Fruit fly (Drosophila melanogaster) whole organism, embryonic: ENCODE results near the gene CG43346.

Source experiments
- ATbp ChIP-seq: fragments of 200-800 bp; sonication (Bioruptor generic); optimal IDR thresholded peaks from 2 replicates; lab custom pipeline; 2017; ENCODE audit warnings: missing biosample characterization, mild to moderate bottlenecking, missing genetic modification characterization, missing genetic modification reagents
- Abd-B ChIP-seq: fragments of 200-800 bp; sonication (Bioruptor generic); optimal IDR thresholded peaks from 2 replicates; lab custom pipeline; 2018; ENCODE audit warnings: missing biosample characterization, mild to moderate bottlenecking, missing genetic modification characterization, moderate library complexity
- Aef1 ChIP-seq: fragments of 200-800 bp; sonication (Bioruptor generic); IDR thresholded peaks from 3 replicates; pipeline ENCODE4 v1.3.6; 2022; ENCODE audit warnings: missing biosample characterization, missing genetic modification characterization
- CG11093 ChIP-seq: fragments of 200-800 bp; sonication (Bioruptor generic); IDR thresholded peaks from 3 replicates; pipeline ENCODE4 v1.3.6; 2022; ENCODE audit warnings: missing biosample characterization, missing genetic modification characterization
- CG11456 ChIP-seq: fragments of 200-800 bp; sonication (Bioruptor generic); IDR thresholded peaks from 3 replicates; pipeline ENCODE4 v1.3.6; 2022; ENCODE audit warnings: missing biosample characterization, missing genetic modification characterization
- CG15601 ChIP-seq: fragments of 200-800 bp; sonication (Bioruptor generic); optimal IDR thresholded peaks from 3 replicates; lab custom pipeline; 2019; ENCODE audit warnings: missing biosample characterization, mild to moderate bottlenecking, missing genetic modification characterization, moderate library complexity
- CG1647 ChIP-seq: fragments of 200-800 bp; sonication (Bioruptor generic); optimal IDR thresholded peaks from 3 replicates; lab custom pipeline; 2016; ENCODE audit warnings: missing biosample characterization, missing genetic modification characterization
- CG17802 ChIP-seq: fragments of 200-800 bp; sonication (Bioruptor generic); optimal IDR thresholded peaks from 2 replicates; lab custom pipeline; 2018; ENCODE audit warnings: missing biosample characterization, mild to moderate bottlenecking, missing genetic modification characterization, moderate library complexity
- CG17829 ChIP-seq: fragments of 200-800 bp; optimal IDR thresholded peaks from 2 replicates; lab custom pipeline; 2019; ENCODE audit warnings: missing biosample characterization, mild to moderate bottlenecking, missing genetic modification characterization, moderate library complexity
- CG18262 ChIP-seq: fragments of 200-800 bp; optimal IDR thresholded peaks from 3 replicates; lab custom pipeline; 2019; ENCODE audit warnings: missing biosample characterization, mild to moderate bottlenecking, missing genetic modification characterization, moderate library complexity
- CG18764 ChIP-seq: fragments of 200-800 bp; sonication (Bioruptor generic); optimal IDR thresholded peaks from 3 replicates; lab custom pipeline; 2016; ENCODE audit warnings: missing biosample characterization, missing genetic modification characterization
- CG2889 ChIP-seq: fragments of 200-800 bp; sonication (Bioruptor generic); IDR thresholded peaks from 3 replicates; pipeline ENCODE4 v1.3.6; 2022; ENCODE audit warnings: missing biosample characterization, missing genetic modification characterization
- CG3838 ChIP-seq: fragments of 200-800 bp; sonication (Bioruptor generic); optimal IDR thresholded peaks from 3 replicates; lab custom pipeline; 2016; ENCODE audit warnings: missing biosample characterization, missing genetic modification characterization
- CG4360 ChIP-seq: fragments of 200-800 bp; sonication (Bioruptor generic); IDR thresholded peaks from 2 replicates; pipeline ENCODE4 v1.3.6; 2022; ENCODE audit warnings: missing biosample characterization, missing genetic modification characterization
- CG6272 ChIP-seq: fragments of 200-800 bp; sonication (Bioruptor generic); IDR thresholded peaks from 2 replicates; pipeline ENCODE4 v1.3.6; 2022; ENCODE audit warnings: missing biosample characterization, missing genetic modification characterization
- CG6654 ChIP-seq: fragments of 200-800 bp; sonication (Bioruptor generic); optimal IDR thresholded peaks from 2 replicates; lab custom pipeline; 2017; ENCODE audit warnings: missing biosample characterization, mild to moderate bottlenecking, missing genetic modification characterization
- CG6854 ChIP-seq: fragments of 200-800 bp; sonication (Bioruptor generic); optimal IDR thresholded peaks from 3 replicates; lab custom pipeline; 2017; ENCODE audit warnings: missing biosample characterization, mild to moderate bottlenecking, missing genetic modification characterization
- CG7786 ChIP-seq: fragments of 200-800 bp; sonication (Bioruptor generic); optimal IDR thresholded peaks from 2 replicates; lab custom pipeline; 2016; ENCODE audit warnings: missing biosample characterization, missing genetic modification characterization
- CG7928 ChIP-seq: fragments of 200-800 bp; sonication (Bioruptor generic); optimal IDR thresholded peaks from 2 replicates; lab custom pipeline; 2017; ENCODE audit warnings: missing biosample characterization, mild to moderate bottlenecking, missing genetic modification characterization
- CG8089 ChIP-seq: fragments of 200-800 bp; sonication (Bioruptor generic); optimal IDR thresholded peaks from 3 replicates; lab custom pipeline; 2016; ENCODE audit warnings: missing biosample characterization, missing genetic modification characterization
- CG8290 ChIP-seq, 3 experiments: fragments of 200-800 bp; sonication (Bioruptor generic); optimal IDR thresholded peaks; 2 replicates each; lab custom pipeline; 2016 to 2019; ENCODE audit warnings: missing biosample characterization in 3 of 3, missing genetic modification characterization in 3 of 3, mild to moderate bottlenecking in 2 of 3, moderate library complexity in 1 of 3
- CG9437 ChIP-seq: fragments of 200-800 bp; sonication (Bioruptor generic); optimal IDR thresholded peaks from 2 replicates; lab custom pipeline; 2018; ENCODE audit warnings: missing biosample characterization, mild to moderate bottlenecking, missing genetic modification characterization
- CkIIα-i1 ChIP-seq: fragments of 200-800 bp; sonication (Bioruptor generic); IDR thresholded peaks from 2 replicates; pipeline ENCODE4 v1.3.6; 2022; ENCODE audit warnings: missing biosample characterization, missing genetic modification characterization
- E2f2 ChIP-seq: fragments of 200-800 bp; sonication (Bioruptor generic); IDR thresholded peaks from 2 replicates; pipeline ENCODE4 v1.3.6; 2022; ENCODE audit warnings: missing biosample characterization, missing genetic modification characterization
- H2.0 ChIP-seq: fragments of 200-800 bp; sonication (Bioruptor generic); IDR thresholded peaks from 2 replicates; pipeline ENCODE4 v1.3.6; 2022; ENCODE audit warnings: missing biosample characterization, missing genetic modification characterization
- HLH54F ChIP-seq: fragments of 200-800 bp; sonication (Bioruptor generic); optimal IDR thresholded peaks from 3 replicates; lab custom pipeline; 2016; ENCODE audit warnings: missing biosample characterization, missing genetic modification characterization
- Hr3 ChIP-seq: fragments of 200-800 bp; sonication (Bioruptor generic); optimal IDR thresholded peaks from 3 replicates; lab custom pipeline; 2016; ENCODE audit warnings: missing biosample characterization, missing genetic modification characterization
- Med ChIP-seq: fragments of 200-800 bp; sonication (Bioruptor generic); peaks from one replicate; lab custom pipeline; 2016; ENCODE audit warnings: missing biosample characterization, missing genetic modification characterization, mild to moderate bottlenecking, inconsistent platforms, moderate library complexity
- NK7.1 ChIP-seq: fragments of 200-800 bp; sonication (Bioruptor generic); optimal IDR thresholded peaks from 3 replicates; lab custom pipeline; 2016; ENCODE audit warnings: missing biosample characterization, missing genetic modification characterization
- Ptx1 ChIP-seq: fragments of 200-800 bp; sonication (Bioruptor generic); IDR thresholded peaks from 2 replicates; pipeline ENCODE4 v1.3.6; 2022; ENCODE audit warnings: missing biosample characterization, missing genetic modification characterization
- Scr ChIP-seq: fragments of 200-800 bp; sonication (Bioruptor generic); IDR thresholded peaks from 2 replicates; pipeline ENCODE4 v1.3.6; 2022; ENCODE audit warnings: missing biosample characterization, missing genetic modification characterization; ENCODE audit not compliant: partially characterized antibody
- Tbp ChIP-seq: fragments of >200 bp; optimal IDR thresholded peaks from 2 replicates; lab custom pipeline; 2018; ENCODE audit warnings: missing biosample characterization, missing genetic modification characterization
- amos ChIP-seq: fragments of 200-800 bp; sonication (Bioruptor generic); IDR thresholded peaks from 2 replicates; pipeline ENCODE4 v1.3.6; 2022; ENCODE audit warnings: missing biosample characterization, missing genetic modification characterization; ENCODE audit not compliant: partially characterized antibody
- ara ChIP-seq: fragments of 200-800 bp; sonication (Bioruptor generic); IDR thresholded peaks from 2 replicates; pipeline ENCODE4 v1.3.6; 2022; ENCODE audit warnings: missing biosample characterization, missing genetic modification characterization
- chinmo ChIP-seq: fragments of 200-800 bp; sonication (Bioruptor generic); IDR thresholded peaks from 4 replicates; pipeline ENCODE4 v1.3.6; 2022; ENCODE audit warnings: missing biosample characterization, missing genetic modification characterization; ENCODE audit not compliant: partially characterized antibody
- corto ChIP-seq: fragments of 200-800 bp; sonication (Bioruptor generic); optimal IDR thresholded peaks from 2 replicates; lab custom pipeline; 2016; ENCODE audit warnings: missing biosample characterization, mild to moderate bottlenecking, missing genetic modification characterization, moderate library complexity
- crol ChIP-seq: fragments of 200-800 bp; sonication (Bioruptor generic); IDR thresholded peaks from 2 replicates; pipeline ENCODE4 v1.3.6; 2022; ENCODE audit warnings: missing biosample characterization, missing genetic modification characterization
- dmrt99B ChIP-seq: fragments of 200-800 bp; sonication (Bioruptor generic); optimal IDR thresholded peaks from 2 replicates; lab custom pipeline; 2018; ENCODE audit warnings: missing biosample characterization, mild to moderate bottlenecking, missing genetic modification characterization, moderate library complexity
- ems ChIP-seq: fragments of 200-800 bp; sonication (Bioruptor generic); optimal IDR thresholded peaks from 3 replicates; lab custom pipeline; 2016; ENCODE audit warnings: missing biosample characterization, missing genetic modification characterization
- gem ChIP-seq: fragments of 200-800 bp; sonication (Bioruptor generic); optimal IDR thresholded peaks from 2 replicates; lab custom pipeline; 2019; ENCODE audit warnings: missing biosample characterization, mild to moderate bottlenecking, missing genetic modification characterization, moderate library complexity
- kni ChIP-seq: fragments of 200-800 bp; sonication (Bioruptor generic); optimal IDR thresholded peaks from 3 replicates; lab custom pipeline; 2017; ENCODE audit warnings: mild to moderate bottlenecking, missing biosample characterization, missing genetic modification reagents, missing genetic modification characterization
- nau ChIP-seq: fragments of 200-800 bp; sonication (Bioruptor generic); optimal IDR thresholded peaks from 3 replicates; lab custom pipeline; 2017; ENCODE audit warnings: missing biosample characterization, mild to moderate bottlenecking, missing genetic modification characterization, missing genetic modification reagents
- onecut ChIP-seq: fragments of 200-800 bp; sonication (Bioruptor generic); IDR thresholded peaks from 2 replicates; pipeline ENCODE4 v1.3.6; 2022; ENCODE audit warnings: missing biosample characterization, missing genetic modification characterization
- pfk ChIP-seq: fragments of 200-800 bp; sonication (Bioruptor generic); optimal IDR thresholded peaks from 2 replicates; lab custom pipeline; 2018; ENCODE audit warnings: missing biosample characterization, mild to moderate bottlenecking, missing genetic modification characterization, moderate library complexity
- sisA ChIP-seq: fragments of 200-800 bp; sonication (Bioruptor generic); IDR thresholded peaks from 2 replicates; pipeline ENCODE4 v1.3.6; 2022; ENCODE audit warnings: missing biosample characterization, missing genetic modification characterization
- stwl ChIP-seq: fragments of 200-800 bp; sonication (Bioruptor generic); optimal IDR thresholded peaks from 3 replicates; lab custom pipeline; 2018; ENCODE audit warnings: missing biosample characterization, mild to moderate bottlenecking, missing genetic modification characterization, moderate library complexity
- toy ChIP-seq: fragments of 200-800 bp; sonication (Bioruptor generic); IDR thresholded peaks from 2 replicates; pipeline ENCODE4 v1.3.6; 2022; ENCODE audit warnings: missing biosample characterization, missing genetic modification characterization
- ttk ChIP-seq: fragments of 200-800 bp; sonication (Bioruptor generic); IDR thresholded peaks from 2 replicates; pipeline ENCODE4 v2.1.2; 2022; ENCODE audit warnings: missing biosample characterization, missing genetic modification characterization
- zen ChIP-seq: fragments of 200-800 bp; sonication (Bioruptor generic); optimal IDR thresholded peaks from 3 replicates; lab custom pipeline; 2018; ENCODE audit warnings: missing biosample characterization, mild to moderate bottlenecking, missing genetic modification characterization, moderate library complexity

Gene CG43346

DNA sequence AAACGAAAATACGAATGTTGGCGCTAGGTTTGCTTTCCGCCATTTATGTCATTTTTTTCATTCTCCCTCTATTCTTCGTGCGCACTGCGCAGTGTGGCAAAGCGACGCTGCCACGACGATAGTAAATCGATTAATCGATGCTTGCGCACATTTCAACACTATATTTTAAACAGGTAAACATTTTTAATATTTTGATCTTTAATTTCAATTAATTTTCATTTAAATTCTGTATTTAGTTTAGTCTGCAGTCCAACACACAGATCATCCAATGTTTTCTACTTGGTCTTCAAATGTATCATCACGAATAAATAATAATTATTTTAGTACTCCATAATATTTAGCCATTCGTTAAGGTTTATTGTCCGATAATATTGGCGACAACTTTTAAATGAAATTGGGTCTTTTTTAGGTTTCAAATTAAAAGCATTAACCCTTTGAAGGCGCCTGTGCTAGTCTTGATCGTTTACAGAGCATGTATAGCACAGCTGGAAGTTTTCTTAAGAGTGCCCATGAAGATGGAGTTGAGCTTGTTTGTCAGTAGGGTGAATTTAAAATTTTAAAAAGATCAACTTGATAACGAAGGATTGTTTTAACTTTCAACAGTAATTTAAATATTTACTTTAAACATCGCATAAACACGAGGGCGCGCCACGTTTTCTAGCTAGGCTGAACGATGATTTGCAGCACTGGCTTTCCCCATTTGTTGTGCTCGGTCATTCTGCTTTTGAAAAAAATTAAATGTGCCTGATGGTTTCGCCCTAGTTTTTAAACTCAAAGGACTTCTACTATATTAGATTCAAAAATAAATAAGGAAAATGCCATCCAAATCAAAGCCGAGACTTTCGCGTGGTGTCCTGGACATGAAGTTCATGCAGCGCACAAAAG, 12.0 kb downstream of the CG43346 start, which contains the start of the genes Mpp6 and E2f2 (continued):
- TF ChIP-seq nau (GFP tag; lab: Kevin White, UChicago): no peak
- no peak for TF ChIP-seq kni
- TF ChIP-seq sisA: peak; percentile 38
- no peak for TF ChIP-seq CkIIα-i1
- TF ChIP-seq ATbp: no peak
- TF ChIP-seq Hr3 (GFP tag; lab: Kevin White, UChicago): peak; percentile 20
- TF ChIP-seq stwl (tag; lab: Kevin White, UChicago): peak; percentile 46
- TF ChIP-seq Ptx1 (GFP tag; lab: Robert Waterston, UW): no peak
- TF ChIP-seq CG6272 (GFP tag; lab: Robert Waterston, UW): peak; percentile 50; the same call in 1 of the 2 replicates
- no peak for TF ChIP-seq CG15601
- no peak for TF ChIP-seq Abd-B (GFP tag; lab: Kevin White, UChicago)
- no peak for TF ChIP-seq CG4360 (GFP tag; lab: Robert Waterston, UW)
- TF ChIP-seq CG18764 (GFP tag; lab: Kevin White, UChicago): no peak
- no peak for TF ChIP-seq CG8089
- peak; percentile 82 for TF ChIP-seq Scr (GFP tag; lab: Robert Waterston, UW)
- peak; percentile 5 for TF ChIP-seq CG17829 (tag; lab: Kevin White, UChicago)
- no peak for TF ChIP-seq CG2889 (GFP tag; lab: Robert Waterston, UW)
- TF ChIP-seq ara: no peak
- TF ChIP-seq amos (GFP tag; lab: Robert Waterston, UW): peak; percentile 95
- no peak for TF ChIP-seq CG1647
- TF ChIP-seq NK7.1: no peak
- TF ChIP-seq CG9437 (GFP tag; lab: Kevin White, UChicago): peak; percentile 27
- TF ChIP-seq CG8290 (GFP tag; optimal IDR thresholded peaks at IDR 0.05; lab: Kevin White, UChicago): peak; percentile 18
- TF ChIP-seq CG8290 (tag; optimal IDR thresholded peaks at IDR 0.05; lab: Kevin White, UChicago): peak in 1 of 2 experiments; percentile 69
- TF ChIP-seq dmrt99B (tag; lab: Kevin White, UChicago): no peak
- no peak for TF ChIP-seq CG18262 (tag; lab: Kevin White, UChicago)
- peak; percentile 25; the same call in 1 of the 3 replicates for TF ChIP-seq Aef1 (GFP tag; lab: Robert Waterston, UW)
- no peak for TF ChIP-seq gem (tag; lab: Kevin White, UChicago)
- no peak for TF ChIP-seq zen (tag; lab: Kevin White, UChicago)
- TF ChIP-seq corto (GFP tag; lab: Kevin White, UChicago): no peak
- no peak for TF ChIP-seq CG7928
- TF ChIP-seq Med (GFP tag; lab: Kevin White, UChicago): peak; percentile 87
- no peak for TF ChIP-seq toy (GFP tag; lab: Robert Waterston, UW)
- TF ChIP-seq E2f2 (GFP tag; lab: Robert Waterston, UW): peak; percentile 93
- peak; percentile 59; the same call in 2 of the 3 replicates for TF ChIP-seq CG11456
- peak; percentile 25 for TF ChIP-seq HLH54F (GFP tag; lab: Kevin White, UChicago)
- no peak for TF ChIP-seq CG17802 (tag; lab: Kevin White, UChicago)
- no peak for TF ChIP-seq crol (GFP tag; lab: Robert Waterston, UW)
- TF ChIP-seq pfk (GFP tag; lab: Kevin White, UChicago): no peak
- no peak for TF ChIP-seq CG6654 (GFP tag; lab: Kevin White, UChicago)
- TF ChIP-seq ttk (GFP tag; lab: Robert Waterston, UW): no peak
- TF ChIP-seq CG7786 (GFP tag; lab: Kevin White, UChicago): peak; percentile 24
- TF ChIP-seq onecut: peak; percentile 50
- no peak for TF ChIP-seq CG3838 (GFP tag; lab: Kevin White, UChicago)
- TF ChIP-seq ems: no peak
- no peak for TF ChIP-seq CG6854 (GFP tag; lab: Kevin White, UChicago)
- TF ChIP-seq CG11093 (GFP tag; lab: Robert Waterston, UW): no peak
- peak; percentile 15; the same call in 1 of the 2 replicates for TF ChIP-seq H2.0 (GFP tag; lab: Robert Waterston, UW)
- peak; percentile 80; the same call in 2 of the 4 replicates for TF ChIP-seq chinmo
- peak; percentile 1 for TF ChIP-seq Tbp (GFP tag; lab: Kevin White, UChicago)
